Worm (Caenorhabditis elegans) whole organism, early embryonic: ENCODE results near the gene pho-8.

ENCODE experiments used
- B0310.2 ChIP-seq: sonication (generic microtip); optimal IDR thresholded peaks from 2 replicates; lab custom pipeline; 2016; ENCODE audit warnings: mild to moderate bottlenecking, missing genetic modification characterization, missing compliant biosample characterization
- F13C5.2 ChIP-seq: sonication (generic microtip); optimal IDR thresholded peaks from 2 replicates; lab custom pipeline; 2017; ENCODE audit warnings: mild to moderate bottlenecking, missing genetic modification characterization, inconsistent platforms, missing compliant biosample characterization
- aly-1 ChIP-seq: sonication (generic microtip); optimal IDR thresholded peaks from 2 replicates; lab custom pipeline; 2016; ENCODE audit warnings: missing genetic modification characterization, missing compliant biosample characterization
- ama-1 ChIP-seq: fragments of 150-350 bp; optimal IDR thresholded peaks from 2 replicates; lab custom pipeline; 2014
- ceh-13 ChIP-seq: fragments of 200-800 bp; sonication (Bioruptor generic); optimal IDR thresholded peaks from 2 replicates; lab custom pipeline; 2018; ENCODE audit warnings: mild to moderate bottlenecking, missing genetic modification characterization, missing compliant biosample characterization
- ceh-36 ChIP-seq: sonication (generic microtip); optimal IDR thresholded peaks from 2 replicates; lab custom pipeline; 2016; ENCODE audit warnings: missing genetic modification characterization, inconsistent platforms, missing compliant biosample characterization
- ets-7 ChIP-seq: sonication (generic microtip); optimal IDR thresholded peaks from 2 replicates; lab custom pipeline; 2016; ENCODE audit warnings: missing genotype, missing genetic modification characterization, missing compliant biosample characterization
- flt-1 ChIP-seq: fragments of 200-800 bp; sonication (Bioruptor generic); IDR thresholded peaks from 2 replicates; pipeline ENCODE4 v1.3.6; 2022; ENCODE audit warnings: missing genetic modification characterization, missing compliant biosample characterization
- hmbx-1 ChIP-seq: sonication (generic microtip); optimal IDR thresholded peaks from 2 replicates; lab custom pipeline; 2016; ENCODE audit warnings: mild to moderate bottlenecking, missing genetic modification characterization, missing compliant biosample characterization
- hmg-4 ChIP-seq: fragments of 200-800 bp; sonication (Bioruptor generic); optimal IDR thresholded peaks from 2 replicates; lab custom pipeline; 2018; ENCODE audit warnings: mild to moderate bottlenecking, missing genetic modification characterization, missing compliant biosample characterization
- hnd-1 ChIP-seq: sonication (generic microtip); optimal IDR thresholded peaks from 2 replicates; lab custom pipeline; 2016; ENCODE audit warnings: missing genetic modification characterization, missing compliant biosample characterization
- pes-1 ChIP-seq: fragments of 200-800 bp; sonication (Bioruptor generic); IDR thresholded peaks from 2 replicates; pipeline ENCODE4 v1.3.6; 2022; ENCODE audit warnings: missing genetic modification reagents, missing genetic modification characterization, missing compliant biosample characterization
- scrt-1 ChIP-seq: fragments of 200-800 bp; sonication (Bioruptor generic); IDR thresholded peaks from 2 replicates; pipeline ENCODE4 v1.3.6; 2022; ENCODE audit warnings: missing genetic modification characterization, missing compliant biosample characterization
- sea-1 ChIP-seq: fragments of 200-800 bp; sonication (Bioruptor generic); conservative IDR thresholded peaks from 2 replicates; pipeline ENCODE4 v1.3.6; 2022; ENCODE audit warnings: missing genetic modification characterization, missing compliant biosample characterization
- tbx-11 ChIP-seq: fragments of 200-800 bp; sonication (Bioruptor generic); IDR thresholded peaks from 2 replicates; pipeline ENCODE4 v1.3.6; 2022; ENCODE audit warnings: missing genetic modification characterization, missing compliant biosample characterization
- tbx-37 ChIP-seq: fragments of 200-800 bp; sonication (Bioruptor generic); conservative IDR thresholded peaks from 2 replicates; pipeline ENCODE4 v1.3.6; 2022; ENCODE audit warnings: missing genetic modification reagents, missing genetic modification characterization, missing compliant biosample characterization
- tra-4 ChIP-seq: sonication (generic microtip); optimal IDR thresholded peaks from 2 replicates; lab custom pipeline; 2017; ENCODE audit warnings: missing genetic modification characterization, missing compliant biosample characterization

pho-8 gene

ce11 chrV:11797272-11797855 is 36.1 kb upstream of the pho-8 start:
- TF ChIP-seq sea-1 (GFP tag; lab: Robert Waterston, UW), result no peak

ce11 chrV:11798320-11798719 is 35.1 kb upstream of the pho-8 start:
- TF ChIP-seq pes-1 (GFP tag; lab: Robert Waterston, UW), result no peak
- no peak for TF ChIP-seq hnd-1 (tag; lab: Kevin White, UChicago)
- no peak for TF ChIP-seq tbx-11 (GFP tag; lab: Robert Waterston, UW)
- TF ChIP-seq sea-1 (GFP tag; lab: Robert Waterston, UW), result no peak
- TF ChIP-seq ceh-13, result no peak
- TF ChIP-seq F13C5.2 (tag; lab: Kevin White, UChicago), result no peak
- no peak for TF ChIP-seq ama-1 (lab: Kevin White, UChicago)
- TF ChIP-seq B0310.2, result no peak
- TF ChIP-seq ceh-36 (tag; lab: Kevin White, UChicago), result no peak
- TF ChIP-seq hmg-4 (GFP tag; lab: Kevin White, UChicago), result no peak
- TF ChIP-seq flt-1 (GFP tag; lab: Robert Waterston, UW), result no peak
- no peak for TF ChIP-seq ets-7 (tag; lab: Kevin White, UChicago)
- no peak for TF ChIP-seq tbx-37 (GFP tag; lab: Robert Waterston, UW)
- TF ChIP-seq scrt-1 (GFP tag; lab: Robert Waterston, UW), result no peak
- TF ChIP-seq tra-4 (tag; lab: Kevin White, UChicago), result no peak

- TF ChIP-seq hmg-4 (GFP tag; lab: Kevin White, UChicago), result no peak
- no peak for TF ChIP-seq tbx-11 (GFP tag; lab: Robert Waterston, UW)
- no peak for TF ChIP-seq ets-7 (tag; lab: Kevin White, UChicago)
- TF ChIP-seq hnd-1 (tag; lab: Kevin White, UChicago), result no peak
- no peak for TF ChIP-seq ceh-36 (tag; lab: Kevin White, UChicago)
- TF ChIP-seq tra-4 (tag; lab: Kevin White, UChicago), result no peak
- TF ChIP-seq sea-1 (GFP tag; lab: Robert Waterston, UW), result no peak
- TF ChIP-seq flt-1 (GFP tag; lab: Robert Waterston, UW), result no peak
- TF ChIP-seq tbx-37 (GFP tag; lab: Robert Waterston, UW), result no peak
- no peak for TF ChIP-seq pes-1 (GFP tag; lab: Robert Waterston, UW)
- TF ChIP-seq B0310.2, result no peak
- no peak for TF ChIP-seq ceh-13
- TF ChIP-seq scrt-1 (GFP tag; lab: Robert Waterston, UW), result no peak
- TF ChIP-seq aly-1, result no peak
- no peak for TF ChIP-seq F13C5.2 (tag; lab: Kevin White, UChicago)
- TF ChIP-seq ama-1 (lab: Kevin White, UChicago), result no peak
- no peak for TF ChIP-seq hmbx-1 (tag; lab: Kevin White, UChicago)
These were observed 34.1 kb upstream of the pho-8 start for ce11 chrV:11799252-11799822.

ce11 chrV:11800486-11800885 is 32.9 kb upstream of the pho-8 start:
- no peak for TF ChIP-seq hnd-1 (tag; lab: Kevin White, UChicago)
- TF ChIP-seq tra-4 (tag; lab: Kevin White, UChicago), result no peak
- no peak for TF ChIP-seq ets-7 (tag; lab: Kevin White, UChicago)
- no peak for TF ChIP-seq flt-1 (GFP tag; lab: Robert Waterston, UW)
- TF ChIP-seq hmbx-1 (tag; lab: Kevin White, UChicago), result no peak
- TF ChIP-seq tbx-11 (GFP tag; lab: Robert Waterston, UW), result no peak
- TF ChIP-seq B0310.2, result no peak
- TF ChIP-seq F13C5.2 (tag; lab: Kevin White, UChicago), result no peak
- TF ChIP-seq ceh-36 (tag; lab: Kevin White, UChicago), result no peak
- TF ChIP-seq sea-1 (GFP tag; lab: Robert Waterston, UW), result no peak
- TF ChIP-seq scrt-1 (GFP tag; lab: Robert Waterston, UW), result no peak
- no peak for TF ChIP-seq pes-1 (GFP tag; lab: Robert Waterston, UW)
- no peak for TF ChIP-seq aly-1
- no peak for TF ChIP-seq hmg-4 (GFP tag; lab: Kevin White, UChicago)
- no peak for TF ChIP-seq ceh-13
- TF ChIP-seq ama-1 (lab: Kevin White, UChicago), result no peak
- TF ChIP-seq tbx-37 (GFP tag; lab: Robert Waterston, UW), result no peak

ce11 chrV:11801076-11801849 is 32.2 kb upstream of the pho-8 start:
- TF ChIP-seq ceh-36 (tag; lab: Kevin White, UChicago) (no peak), tra-4 (tag; lab: Kevin White, UChicago) (no peak), scrt-1 (GFP tag; lab: Robert Waterston, UW) (no peak), F13C5.2 (tag; lab: Kevin White, UChicago) (no peak), tbx-11 (GFP tag; lab: Robert Waterston, UW) (no peak), sea-1 (GFP tag; lab: Robert Waterston, UW) (no peak), hnd-1 (tag; lab: Kevin White, UChicago) (no peak)

- no peak for TF ChIP-seq flt-1 (GFP tag; lab: Robert Waterston, UW)
- no peak for TF ChIP-seq B0310.2
- TF ChIP-seq tra-4 (tag; lab: Kevin White, UChicago), result no peak
- no peak for TF ChIP-seq ets-7 (tag; lab: Kevin White, UChicago)
- no peak for TF ChIP-seq hmg-4 (GFP tag; lab: Kevin White, UChicago)
- TF ChIP-seq hmbx-1 (tag; lab: Kevin White, UChicago), result no peak
- TF ChIP-seq hnd-1 (tag; lab: Kevin White, UChicago), result no peak
- no peak for TF ChIP-seq aly-1
- no peak for TF ChIP-seq tbx-37 (GFP tag; lab: Robert Waterston, UW)
- no peak for TF ChIP-seq ceh-36 (tag; lab: Kevin White, UChicago)
- TF ChIP-seq sea-1 (GFP tag; lab: Robert Waterston, UW), result no peak
- no peak for TF ChIP-seq tbx-11 (GFP tag; lab: Robert Waterston, UW)
- no peak for TF ChIP-seq pes-1 (GFP tag; lab: Robert Waterston, UW)
These were observed 30.9 kb upstream of the pho-8 start for ce11 chrV:11802508-11802907.
